Worm (Caenorhabditis elegans): Measurements from ENCODE around the gene cest-28.

cest-28 gene

ce11 chrV:6669520-6669919 is at the start of gene cest-28:
cest-28 (plus strand) TSS chrV:6669820.
- TF ChIP-seq him-1 (tag; optimal IDR thresholded peaks at IDR 0.05) (no peak), W03F9.2 (tag; optimal IDR thresholded peaks at IDR 0.05) (no peak), dao-5 (tag; optimal IDR thresholded peaks at IDR 0.05) (no peak)

DNA sequence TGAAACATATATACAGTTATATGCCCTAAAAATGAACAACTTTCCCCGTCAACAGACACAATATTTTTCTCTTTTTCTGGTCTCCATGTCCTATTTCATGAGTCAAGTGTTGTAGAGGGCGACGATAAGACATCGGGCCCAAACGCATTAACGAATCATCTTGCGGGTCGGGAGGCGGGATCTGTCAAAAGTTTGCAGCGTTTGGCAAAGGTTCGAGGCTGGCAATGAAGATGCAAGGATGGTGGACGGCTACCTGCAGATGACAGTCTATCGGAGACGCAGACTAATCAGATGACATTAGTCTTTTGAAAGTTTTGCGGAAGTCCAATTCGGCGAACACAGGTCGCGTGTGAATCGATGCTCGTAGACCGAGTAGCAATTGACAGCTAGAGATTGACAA is 48.8 kb upstream of the cest-28 start:
- TF ChIP-seq him-1 (tag; optimal IDR thresholded peaks at IDR 0.05) (no peak), W03F9.2 (tag; optimal IDR thresholded peaks at IDR 0.05) (no peak), dao-5 (tag; optimal IDR thresholded peaks at IDR 0.05) (no peak)

ce11 chrV:6621894-6622293 is 47.7 kb upstream of the cest-28 start, which contains the start of gene nhr-37:
nhr-37 (plus strand) TSS chrV:6622194.
- TF ChIP-seq W03F9.2 (tag; optimal IDR thresholded peaks at IDR 0.05) (no peak), dao-5 (tag; optimal IDR thresholded peaks at IDR 0.05) (no peak), him-1 (tag; optimal IDR thresholded peaks at IDR 0.05) (no peak)

DNA sequence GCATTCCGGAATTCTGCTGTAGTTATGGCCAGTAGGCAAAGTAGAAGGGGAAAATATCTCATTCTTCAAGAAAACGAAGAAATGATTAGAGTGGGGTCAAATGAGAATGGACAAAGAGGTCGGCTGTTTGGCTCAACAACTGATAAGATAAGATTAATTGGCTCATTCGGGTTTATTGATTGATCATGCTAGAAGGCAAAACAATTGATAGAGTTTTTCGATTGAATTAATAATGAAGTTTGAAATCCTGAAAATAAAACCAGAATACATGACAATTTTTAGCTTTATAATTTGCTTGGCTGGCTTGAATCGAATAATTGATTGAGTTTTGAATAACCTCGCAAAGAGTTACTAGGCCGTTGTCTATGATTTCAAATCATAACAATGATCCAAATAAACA is 43.4 kb upstream of the cest-28 start, which contains the start of gene ppt-1:
Gene ppt-1 (minus strand): TSS at position 101 of the 400 bp plus-strand sequence.
- no peak for TF ChIP-seq dao-5 (tag; optimal IDR thresholded peaks at IDR 0.05)

DNA sequence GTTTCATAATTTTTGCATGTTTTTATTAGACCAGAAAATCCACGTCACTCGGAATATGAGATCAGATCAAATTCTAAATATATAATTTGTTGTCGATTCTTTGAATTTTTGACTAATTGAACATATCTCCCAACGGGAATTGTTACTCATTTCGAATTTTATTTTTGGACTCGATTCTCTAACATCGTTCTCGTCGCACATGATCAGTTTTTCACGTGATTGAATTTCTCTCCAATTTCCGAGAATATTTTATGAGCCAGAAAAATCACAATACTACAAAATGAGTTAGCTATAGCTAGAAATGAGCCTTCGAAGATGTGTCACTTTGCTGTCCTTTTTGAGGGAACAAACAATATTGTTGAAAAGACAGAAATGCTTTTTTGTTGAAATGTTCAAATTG is 38.9 kb upstream of the cest-28 start:
- no peak for TF ChIP-seq him-1 (tag; optimal IDR thresholded peaks at IDR 0.05)
- no peak for TF ChIP-seq W03F9.2 (tag; optimal IDR thresholded peaks at IDR 0.05)
- no peak for TF ChIP-seq dao-5 (tag; optimal IDR thresholded peaks at IDR 0.05)

DNA sequence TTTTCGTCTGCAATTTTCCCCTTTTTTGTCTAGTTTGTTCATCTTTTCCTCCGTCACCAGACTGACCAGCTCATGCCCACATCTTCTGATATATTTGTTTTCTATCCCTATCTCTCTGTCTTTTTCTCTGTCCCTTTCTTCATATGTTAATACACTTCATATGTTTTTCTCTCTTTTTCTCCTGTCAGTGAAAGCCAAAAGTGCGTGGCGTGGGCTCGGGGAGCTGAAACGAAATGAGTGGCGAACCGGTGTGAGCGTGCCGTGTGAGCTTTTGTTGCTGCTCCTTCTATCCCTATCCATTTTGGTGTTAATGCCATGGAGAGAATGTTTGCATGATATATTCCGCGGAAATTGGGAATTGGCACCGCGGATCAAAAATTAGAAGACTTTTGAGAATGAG is 37.8 kb upstream of the cest-28 start:
- no peak for TF ChIP-seq W03F9.2 (tag; optimal IDR thresholded peaks at IDR 0.05)
- no peak for TF ChIP-seq dao-5 (tag; optimal IDR thresholded peaks at IDR 0.05)
- no peak for TF ChIP-seq him-1 (tag; optimal IDR thresholded peaks at IDR 0.05)

- no peak for TF ChIP-seq him-1 (tag; optimal IDR thresholded peaks at IDR 0.05)
- no peak for TF ChIP-seq dao-5 (tag; optimal IDR thresholded peaks at IDR 0.05)
- no peak for TF ChIP-seq W03F9.2 (tag; optimal IDR thresholded peaks at IDR 0.05)
These were observed 36.7 kb upstream of the cest-28 start, which contains the start of gene scd-2 for ce11 chrV:6632925-6633324. scd-2 (plus strand) TSS chrV:6633225.

ce11 chrV:6645810-6646209 is 23.8 kb upstream of the cest-28 start:
- TF ChIP-seq dao-5 (tag; optimal IDR thresholded peaks at IDR 0.05) (no peak), W03F9.2 (tag; optimal IDR thresholded peaks at IDR 0.05) (no peak), him-1 (tag; optimal IDR thresholded peaks at IDR 0.05) (no peak)

DNA sequence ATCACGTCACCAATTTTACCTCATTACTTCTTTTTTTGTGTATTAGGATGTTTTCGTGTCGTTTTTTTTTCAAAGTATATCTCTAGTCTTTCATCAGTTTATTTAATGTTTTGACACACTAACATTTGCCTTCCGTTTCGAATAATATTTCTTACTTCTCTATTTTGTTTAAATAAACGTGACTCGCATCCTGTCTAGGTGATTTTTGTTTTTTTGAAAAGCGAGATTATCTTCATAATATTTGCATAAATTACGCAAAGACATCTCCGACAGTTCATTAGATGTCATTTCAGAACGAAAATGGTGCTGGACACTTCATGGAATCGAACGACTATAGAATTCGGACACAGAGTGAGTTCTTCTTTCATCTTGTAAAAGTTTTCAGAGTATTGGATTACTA is 20.3 kb upstream of the cest-28 start, which contains the start of gene T10H9.1:
Gene T10H9.1 (plus strand): TSS at position 301 of the 400 bp plus-strand sequence.
- TF ChIP-seq him-1 (tag; optimal IDR thresholded peaks at IDR 0.05) = no peak
- TF ChIP-seq W03F9.2 (tag; optimal IDR thresholded peaks at IDR 0.05) = no peak
- no peak for TF ChIP-seq dao-5 (tag; optimal IDR thresholded peaks at IDR 0.05)

DNA sequence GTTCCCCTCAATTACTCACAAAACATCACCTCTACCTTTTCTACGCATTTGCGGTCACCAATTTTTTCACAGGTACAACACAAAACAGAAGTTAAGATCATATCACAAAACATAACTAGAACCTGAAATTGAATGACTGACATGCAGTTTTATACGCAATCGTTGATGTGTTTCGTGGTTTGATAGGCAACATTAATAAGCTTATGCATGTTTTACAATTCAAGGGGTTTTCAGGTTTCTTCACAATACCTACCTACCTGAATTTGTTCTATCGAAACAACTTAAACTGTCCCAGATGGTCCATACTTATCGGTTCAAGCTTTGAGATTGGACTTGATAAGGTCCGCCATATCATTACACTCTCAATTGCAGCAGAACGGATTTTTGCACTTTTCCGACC is 19.1 kb upstream of the cest-28 start:
- TF ChIP-seq dao-5 (tag; optimal IDR thresholded peaks at IDR 0.05) (no peak), him-1 (tag; optimal IDR thresholded peaks at IDR 0.05) (no peak), W03F9.2 (tag; optimal IDR thresholded peaks at IDR 0.05) (no peak)

DNA sequence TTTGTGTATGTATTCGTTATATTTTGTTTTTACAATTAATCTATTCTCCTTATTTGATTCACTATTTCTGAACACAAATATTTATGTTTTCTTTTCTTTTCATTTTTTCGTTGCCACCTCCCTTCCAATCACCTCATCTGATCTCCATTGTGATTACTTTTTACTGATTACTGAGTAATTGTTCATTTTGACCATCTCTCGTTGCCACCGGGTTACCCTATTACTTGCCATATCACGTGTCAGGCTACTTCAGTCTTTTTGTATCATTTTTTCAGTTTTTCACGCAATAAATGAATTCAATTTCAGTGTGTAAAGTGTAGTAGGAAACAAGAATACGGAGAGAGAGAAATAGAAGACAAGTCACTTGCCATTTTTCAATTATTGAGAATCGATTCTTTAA is 17.6 kb upstream of the cest-28 start, which contains the start of gene T10H9.8:
Gene T10H9.8 (plus strand): TSS at position 301 of the 400 bp plus-strand sequence.
- TF ChIP-seq him-1 (tag; optimal IDR thresholded peaks at IDR 0.05) (no peak), W03F9.2 (tag; optimal IDR thresholded peaks at IDR 0.05) (no peak), dao-5 (tag; optimal IDR thresholded peaks at IDR 0.05) (no peak)

DNA sequence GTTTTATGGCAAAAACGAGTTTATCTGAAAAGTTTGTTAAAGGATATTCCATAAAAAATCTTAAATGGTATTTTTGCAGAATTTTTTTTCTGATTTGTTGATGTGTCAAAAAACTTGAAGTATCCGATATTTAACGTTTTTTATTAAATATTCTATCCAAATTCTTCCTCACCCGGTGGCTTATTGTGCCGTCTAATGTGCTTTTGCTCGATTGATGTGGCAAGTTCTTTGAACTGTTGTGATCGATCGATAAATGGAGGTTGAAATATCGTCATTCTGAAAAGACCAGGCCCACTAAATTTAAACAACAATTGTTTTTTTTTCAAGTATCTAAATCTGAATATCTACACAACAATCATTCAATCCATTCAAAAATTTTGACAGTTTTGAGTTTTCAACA is 14.4 kb upstream of the cest-28 start, which contains the start of gene syx-18:
Gene syx-18 (minus strand): TSS at position 276 of the 400 bp plus-strand sequence.
- TF ChIP-seq W03F9.2 (tag; optimal IDR thresholded peaks at IDR 0.05) = no peak
- peak; percentile 55 for TF ChIP-seq him-1 (tag; optimal IDR thresholded peaks at IDR 0.05)
- TF ChIP-seq dao-5 (tag; optimal IDR thresholded peaks at IDR 0.05) = peak; percentile 2

DNA sequence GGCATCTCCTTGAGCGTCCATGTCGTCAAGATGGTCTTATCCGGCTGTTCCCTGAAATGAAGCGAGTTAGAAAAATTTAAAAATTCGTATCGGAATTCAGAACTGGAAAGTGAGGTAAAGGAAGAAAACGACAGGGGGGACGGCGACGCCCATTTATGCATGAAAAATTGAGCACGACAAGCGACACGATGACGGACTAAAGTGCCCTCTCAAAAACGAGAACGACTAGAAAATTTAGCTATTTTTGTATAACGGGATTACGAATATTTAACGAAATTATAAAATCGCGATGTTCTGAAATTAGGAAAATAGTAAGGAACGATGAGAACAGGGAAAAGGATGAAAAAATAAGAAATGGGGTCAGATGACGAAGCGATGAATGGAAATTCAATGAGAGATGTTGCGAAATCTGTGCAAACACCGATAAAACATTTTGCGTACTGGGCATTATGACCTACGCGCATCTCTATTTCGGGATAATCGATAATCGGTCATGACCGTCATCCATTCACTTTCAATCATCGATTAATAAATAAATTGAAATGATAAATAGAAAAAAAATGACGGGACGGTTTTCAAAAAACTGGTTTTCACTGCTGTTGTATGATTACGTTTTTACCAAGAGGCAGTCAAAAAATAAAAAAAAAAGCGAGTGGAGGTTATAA is 13.0 kb upstream of the cest-28 start, which contains the start of gene snb-1:
Gene snb-1 (minus strand): TSS at position 51 of the 665 bp plus-strand sequence.
- TF ChIP-seq W03F9.2 (tag; optimal IDR thresholded peaks at IDR 0.05) (peak; percentile 75), him-1 (tag; optimal IDR thresholded peaks at IDR 0.05) (no peak)

- TF ChIP-seq W03F9.2 (tag; optimal IDR thresholded peaks at IDR 0.05) (no peak), him-1 (tag; optimal IDR thresholded peaks at IDR 0.05) (no peak), dao-5 (tag; optimal IDR thresholded peaks at IDR 0.05) (no peak)
These were observed 11.9 kb upstream of the cest-28 start for ce11 chrV:6657532-6658259.
